Worm (Caenorhabditis elegans) whole organism, young adult: ENCODE data around the gene lex-1.

Source experiments
- B0035.1 ChIP-seq: sonication (generic microtip); optimal IDR thresholded peaks from 2 replicates; lab custom pipeline; 2016; ENCODE audit warnings: missing genetic modification characterization, mild to moderate bottlenecking, missing compliant biosample characterization, missing genotype, missing genetic modification reagents
- B0261.1 ChIP-seq: sonication (generic microtip); optimal IDR thresholded peaks from 2 replicates; lab custom pipeline; 2016; ENCODE audit warnings: mild to moderate bottlenecking, missing genetic modification characterization, moderate library complexity, missing compliant biosample characterization
- D2030.7 ChIP-seq: fragments of 200-800 bp; sonication (Bioruptor generic); IDR thresholded peaks from 2 replicates; pipeline ENCODE4 v1.3.6; 2022; ENCODE audit warnings: missing genetic modification reagents, missing genetic modification characterization, missing compliant biosample characterization
- F10E7.11 ChIP-seq: sonication (generic microtip); optimal IDR thresholded peaks from 2 replicates; lab custom pipeline; 2017; ENCODE audit warnings: mild to moderate bottlenecking, missing genetic modification characterization, moderate library complexity, missing compliant biosample characterization
- F22D6.2 ChIP-seq: sonication (generic microtip); optimal IDR thresholded peaks from 2 replicates; lab custom pipeline; 2016; ENCODE audit warnings: mild to moderate bottlenecking, missing genetic modification characterization, missing compliant biosample characterization
- F23B12.7 ChIP-seq: sonication (generic microtip); optimal IDR thresholded peaks from 2 replicates; lab custom pipeline; 2017; ENCODE audit warnings: missing genetic modification characterization, mild to moderate bottlenecking, missing compliant biosample characterization, antibody characterized with exemption, moderate library complexity; ENCODE audit not compliant: insufficient read depth
- F37B4.10 ChIP-seq: fragments of 200-800 bp; sonication (Bioruptor generic); IDR thresholded peaks from 2 replicates; pipeline ENCODE4 v1.3.6; 2022; ENCODE audit warnings: missing genetic modification characterization, missing compliant biosample characterization
- F52B5.7 ChIP-seq: sonication (generic microtip); optimal IDR thresholded peaks from 2 replicates; lab custom pipeline; 2016; ENCODE audit warnings: mild to moderate bottlenecking, missing genetic modification characterization, missing compliant biosample characterization
- F55B11.4 ChIP-seq: sonication (generic microtip); optimal IDR thresholded peaks from 2 replicates; lab custom pipeline; 2016; ENCODE audit warnings: missing compliant biosample characterization, missing genetic modification characterization, borderline replicate concordance; ENCODE audit not compliant: insufficient read depth
- F57A8.1 ChIP-seq: fragments of 200-800 bp; sonication (Bioruptor generic); optimal IDR thresholded peaks from 2 replicates; lab custom pipeline; 2018; ENCODE audit warnings: mild to moderate bottlenecking, missing genetic modification characterization, moderate library complexity, missing compliant biosample characterization
- T26A5.8 ChIP-seq: sonication (generic microtip); optimal IDR thresholded peaks from 2 replicates; lab custom pipeline; 2016; ENCODE audit warnings: missing genetic modification characterization, missing compliant biosample characterization
- Y53F4B.3 ChIP-seq: fragments of 200-800 bp; sonication (Bioruptor generic); IDR thresholded peaks from 2 replicates; pipeline ENCODE4 v1.3.6; 2022; ENCODE audit warnings: missing genetic modification reagents, missing genetic modification characterization, missing compliant biosample characterization
- Y79H2A.3 ChIP-seq: fragments of 200-800 bp; sonication (Bioruptor generic); conservative IDR thresholded peaks from 2 replicates; pipeline ENCODE4 v1.3.6; 2022; ENCODE audit warnings: missing genetic modification reagents, missing genetic modification characterization, missing compliant biosample characterization
- akir-1 ChIP-seq: fragments of 200-800 bp; sonication (Bioruptor generic); optimal IDR thresholded peaks from 2 replicates; lab custom pipeline; 2018; ENCODE audit warnings: mild to moderate bottlenecking, missing genetic modification characterization, moderate library complexity, missing compliant biosample characterization
- ama-1 ChIP-seq, 3 experiments: fragments of 150-350 bp in 1 of 3; sonication (generic microtip) in 2 of 3; optimal IDR thresholded peaks; 2 replicates each; lab custom pipeline; 2014 to 2018; ENCODE audit warnings: missing biosample characterization in 2 of 3, missing genetic modification characterization in 2 of 3, missing genetic modification reagents in 2 of 3
- aptf-3 ChIP-seq: fragments of 200-800 bp; sonication (Bioruptor generic); IDR thresholded peaks from 2 replicates; pipeline ENCODE4 v1.3.6; 2022; ENCODE audit warnings: missing genetic modification characterization, missing compliant biosample characterization
- atf-7 ChIP-seq: sonication (generic microtip); optimal IDR thresholded peaks from 2 replicates; lab custom pipeline; 2017; ENCODE audit warnings: mild to moderate bottlenecking, missing genetic modification characterization, missing compliant biosample characterization
- attf-3 ChIP-seq: fragments of 200-800 bp; sonication (Bioruptor generic); conservative IDR thresholded peaks from 2 replicates; pipeline ENCODE4 v1.3.6; 2022; ENCODE audit warnings: missing genetic modification reagents, missing genetic modification characterization, missing compliant biosample characterization
- attf-5 ChIP-seq: fragments of 200-800 bp; sonication (Bioruptor generic); optimal IDR thresholded peaks from 2 replicates; lab custom pipeline; 2018; ENCODE audit warnings: mild to moderate bottlenecking, missing genetic modification characterization, missing compliant biosample characterization
- bed-2 ChIP-seq: fragments of 200-800 bp; sonication (Bioruptor generic); IDR thresholded peaks from 2 replicates; pipeline ENCODE4 v1.3.6; 2022; ENCODE audit warnings: missing genetic modification reagents, missing genetic modification characterization, missing compliant biosample characterization
- ceh-100 ChIP-seq: fragments of 200-800 bp; sonication (Bioruptor generic); IDR thresholded peaks from 2 replicates; pipeline ENCODE4 v1.3.6; 2022; ENCODE audit warnings: missing genetic modification reagents, missing genetic modification characterization, missing compliant biosample characterization
- ceh-58 ChIP-seq: fragments of 200-800 bp; sonication (Bioruptor generic); IDR thresholded peaks from 2 replicates; pipeline ENCODE4 v1.3.6; 2022; ENCODE audit warnings: missing genetic modification characterization, missing compliant biosample characterization
- ceh-91 ChIP-seq: fragments of 200-800 bp; sonication (Bioruptor generic); IDR thresholded peaks from 2 replicates; pipeline ENCODE4 v1.3.6; 2022; ENCODE audit warnings: missing genetic modification reagents, missing genetic modification characterization, missing compliant biosample characterization
- die-1 ChIP-seq: sonication (generic microtip); optimal IDR thresholded peaks from 2 replicates; lab custom pipeline; 2016; ENCODE audit warnings: missing genotype, mild to moderate bottlenecking, missing genetic modification characterization, missing compliant biosample characterization
- dpff-1 ChIP-seq: sonication (generic microtip); optimal IDR thresholded peaks from 2 replicates; lab custom pipeline; 2017; ENCODE audit warnings: mild to moderate bottlenecking, missing genetic modification characterization, missing compliant biosample characterization
- egl-18 ChIP-seq: fragments of 200-800 bp; sonication (Bioruptor generic); IDR thresholded peaks from 2 replicates; pipeline ENCODE4 v1.3.6; 2022; ENCODE audit warnings: missing genetic modification reagents, missing genetic modification characterization, missing compliant biosample characterization
- egl-44 ChIP-seq: fragments of 200-800 bp; sonication (Bioruptor generic); IDR thresholded peaks from 2 replicates; pipeline ENCODE4 v1.3.6; 2022; ENCODE audit warnings: missing genetic modification reagents, missing genetic modification characterization, missing compliant biosample characterization
- ekl-4 ChIP-seq: fragments of 200-800 bp; sonication (Bioruptor generic); IDR thresholded peaks from 2 replicates; pipeline ENCODE4 v1.3.6; 2022; ENCODE audit warnings: missing genetic modification reagents, missing genetic modification characterization, missing compliant biosample characterization
- ets-4 ChIP-seq: fragments of 200-800 bp; sonication (Bioruptor generic); optimal IDR thresholded peaks from 2 replicates; lab custom pipeline; 2018; ENCODE audit warnings: mild to moderate bottlenecking, missing genetic modification characterization, missing compliant biosample characterization
- gei-17 ChIP-seq: fragments of 200-800 bp; sonication (Bioruptor generic); optimal IDR thresholded peaks from 2 replicates; lab custom pipeline; 2018; ENCODE audit warnings: mild to moderate bottlenecking, missing genetic modification characterization, missing compliant biosample characterization
- hmg-1.2 ChIP-seq: fragments of 200-800 bp; sonication (Bioruptor generic); IDR thresholded peaks from 2 replicates; pipeline ENCODE4 v1.3.6; 2022; ENCODE audit warnings: missing genetic modification reagents, missing genetic modification characterization, missing compliant biosample characterization
- hrde-1 ChIP-seq: sonication (generic microtip); optimal IDR thresholded peaks from 2 replicates; lab custom pipeline; 2016; ENCODE audit warnings: missing genetic modification characterization, mild to moderate bottlenecking, missing compliant biosample characterization, moderate library complexity, missing genotype, missing genetic modification reagents, borderline replicate concordance
- hsf-1 ChIP-seq: fragments of 200-800 bp; sonication (Bioruptor generic); IDR thresholded peaks from 2 replicates; pipeline ENCODE4 v1.3.6; 2022; ENCODE audit warnings: missing genetic modification reagents, missing genetic modification characterization, missing compliant biosample characterization
- let-526 ChIP-seq: fragments of 200-800 bp; sonication (Bioruptor generic); IDR thresholded peaks from 2 replicates; pipeline ENCODE4 v1.3.6; 2022; ENCODE audit warnings: missing genetic modification reagents, missing genetic modification characterization, missing compliant biosample characterization
- lin-35 ChIP-seq, 3 experiments: fragments of 150-350 bp in 2 of 3; sonication (generic microtip) in 1 of 3; optimal IDR thresholded peaks; 2 replicates each; lab custom pipeline; 2014 to 2018; ENCODE audit warnings: missing biosample characterization in 3 of 3, missing genetic modification characterization in 3 of 3, missing genetic modification reagents in 3 of 3
- lsl-1 ChIP-seq: fragments of 200-800 bp; sonication (Bioruptor generic); optimal IDR thresholded peaks from 2 replicates; lab custom pipeline; 2018; ENCODE audit warnings: mild to moderate bottlenecking, missing genetic modification characterization, moderate library complexity, missing compliant biosample characterization
- madf-3 ChIP-seq: fragments of 200-800 bp; sonication (Bioruptor generic); IDR thresholded peaks from 2 replicates; pipeline ENCODE4 v1.3.6; 2022; ENCODE audit warnings: missing genetic modification reagents, missing genetic modification characterization, missing compliant biosample characterization
- mcd-1 ChIP-seq: fragments of 200-800 bp; sonication (Bioruptor generic); IDR thresholded peaks from 2 replicates; pipeline ENCODE4 v1.3.6; 2022; ENCODE audit warnings: missing genetic modification reagents, missing genetic modification characterization, missing compliant biosample characterization
- mes-4 ChIP-seq: sonication (generic microtip); optimal IDR thresholded peaks from 2 replicates; lab custom pipeline; 2016; ENCODE audit warnings: missing genotype, missing genetic modification characterization, missing compliant biosample characterization
- mxl-1 ChIP-seq: sonication (generic microtip); optimal IDR thresholded peaks from 2 replicates; lab custom pipeline; 2016; ENCODE audit warnings: missing genetic modification characterization, missing compliant biosample characterization
- nhr-90 ChIP-seq: sonication (generic microtip); optimal IDR thresholded peaks from 2 replicates; lab custom pipeline; 2016; ENCODE audit warnings: missing genotype, mild to moderate bottlenecking, missing genetic modification characterization, missing compliant biosample characterization
- pbrm-1 ChIP-seq: fragments of 200-800 bp; sonication (Bioruptor generic); IDR thresholded peaks from 2 replicates; pipeline ENCODE4 v1.3.6; 2022; ENCODE audit warnings: missing genetic modification reagents, missing genetic modification characterization, missing compliant biosample characterization
- rec-8 ChIP-seq, 2 experiments: sonication (generic microtip); optimal IDR thresholded peaks; 2 replicates each; lab custom pipeline; 2016; ENCODE audit warnings: mild to moderate bottlenecking in 2 of 2, missing genetic modification characterization in 2 of 2, missing genetic modification reagents in 2 of 2, missing genotype in 2 of 2, missing biosample characterization in 1 of 2, missing compliant biosample characterization in 1 of 2, moderate library complexity in 1 of 2
- rpc-1 ChIP-seq, 2 experiments: fragments of 150-350 bp in 1 of 2; sonication (generic microtip) in 1 of 2; optimal IDR thresholded peaks; 2 replicates each; lab custom pipeline; 2014 to 2018; ENCODE audit warnings: missing biosample characterization in 1 of 2, missing genetic modification characterization in 1 of 2, missing genetic modification reagents in 1 of 2, missing genotype in 1 of 2
- sea-2 ChIP-seq: fragments of 200-800 bp; sonication (Bioruptor generic); IDR thresholded peaks from 2 replicates; pipeline ENCODE4 v1.3.6; 2022; ENCODE audit warnings: missing genetic modification characterization, missing compliant biosample characterization
- snpc-1.3 ChIP-seq: sonication (generic microtip); optimal IDR thresholded peaks from 2 replicates; lab custom pipeline; 2017; ENCODE audit warnings: missing genetic modification characterization, mild to moderate bottlenecking, missing compliant biosample characterization, antibody characterized with exemption, moderate library complexity, missing genotype, missing genetic modification reagents; ENCODE audit not compliant: insufficient read depth
- snpc-3.4 ChIP-seq: sonication (generic microtip); optimal IDR thresholded peaks from 2 replicates; lab custom pipeline; 2017; ENCODE audit warnings: missing genetic modification characterization, mild to moderate bottlenecking, missing compliant biosample characterization, antibody characterized with exemption, moderate library complexity, missing genotype, missing genetic modification reagents
- unc-62 ChIP-seq: fragments of 150-350 bp; optimal IDR thresholded peaks from 2 replicates; lab custom pipeline; 2014; ENCODE audit warnings: missing biosample characterization, missing genetic modification reagents, missing genetic modification characterization

lex-1 gene

DNA sequence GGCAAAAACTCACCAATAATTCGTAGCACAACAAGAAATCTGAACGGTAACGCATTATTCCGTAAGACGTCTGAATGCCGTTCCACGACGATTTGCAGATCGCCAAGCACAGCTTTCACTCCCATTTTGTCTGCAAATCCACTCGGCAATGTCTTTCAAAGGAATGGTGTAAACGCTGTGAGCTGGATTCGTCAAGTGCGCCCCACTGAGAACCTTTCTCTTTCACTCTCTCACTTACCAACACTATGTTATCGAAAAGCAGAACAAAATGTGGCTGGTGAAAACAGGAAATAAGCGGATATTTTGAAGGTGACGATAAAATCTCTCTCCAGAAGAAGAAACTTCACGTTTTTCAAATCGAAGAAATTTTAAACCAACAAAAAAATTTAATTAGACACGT, 9.6 kb downstream of the lex-1 start (continued):
- TF ChIP-seq Y53F4B.3 (GFP tag; lab: Robert Waterston, UW) (no peak), ekl-4 (GFP tag; lab: Robert Waterston, UW) (peak; percentile 66), Y79H2A.3 (GFP tag; lab: Robert Waterston, UW) (no peak), snpc-1.3 (tag; lab: Kevin White, UChicago) (no peak), mes-4 (tag; lab: Kevin White, UChicago) (no peak), nhr-90 (tag; lab: Kevin White, UChicago) (no peak), mxl-1 (tag; lab: Kevin White, UChicago) (no peak), egl-18 (no peak), D2030.7 (GFP tag; lab: Robert Waterston, UW) (no peak), F23B12.7 (tag; lab: Kevin White, UChicago) (no peak), F22D6.2 (tag; lab: Kevin White, UChicago) (no peak), akir-1 (GFP tag; lab: Kevin White, UChicago) (no peak), mcd-1 (peak; percentile 48; the same call in 1 of the 2 replicates), egl-44 (GFP tag; lab: Robert Waterston, UW) (no peak), rec-8 (tag; optimal IDR thresholded peaks at IDR 0.05; lab: Kevin White, UChicago) (no peak), F10E7.11 (tag; lab: Kevin White, UChicago) (no peak), aptf-3 (GFP tag; lab: Robert Waterston, UW) (no peak), dpff-1 (tag; lab: Kevin White, UChicago) (no peak), snpc-3.4 (tag; lab: Kevin White, UChicago) (no peak), B0035.1 (tag; lab: Kevin White, UChicago) (no peak), F52B5.7 (tag; lab: Kevin White, UChicago) (peak; percentile 5), lsl-1 (GFP tag; lab: Kevin White, UChicago) (no peak), rpc-1 (optimal IDR thresholded peaks at IDR 0.05; lab: Kevin White, UChicago) (no peak), rpc-1 (tag; optimal IDR thresholded peaks at IDR 0.05; lab: Kevin White, UChicago) (no peak), F57A8.1 (GFP tag; lab: Kevin White, UChicago) (no peak), B0261.1 (tag; lab: Kevin White, UChicago) (no peak), hmg-1.2 (peak; percentile 54; the same call in 1 of the 2 replicates), ama-1 (optimal IDR thresholded peaks at IDR 0.05; lab: Kevin White, UChicago) (peak; percentile 1), ama-1 (GFP tag; optimal IDR thresholded peaks at IDR 0.05; lab: Kevin White, UChicago) (no peak), sea-2 (GFP tag; lab: Robert Waterston, UW) (no peak), madf-3 (GFP tag; lab: Robert Waterston, UW) (no peak), gei-17 (GFP tag; lab: Kevin White, UChicago) (no peak), pbrm-1 (GFP tag; lab: Robert Waterston, UW) (no peak), T26A5.8 (tag; lab: Kevin White, UChicago) (no peak), die-1 (no peak), F55B11.4 (tag; lab: Kevin White, UChicago) (no peak), let-526 (no peak), ceh-58 (GFP tag; lab: Robert Waterston, UW) (no peak), ceh-91 (GFP tag; lab: Robert Waterston, UW) (no peak), hrde-1 (tag; lab: Kevin White, UChicago) (peak; percentile 19), ets-4 (GFP tag; lab: Kevin White, UChicago) (no peak), unc-62 (GFP tag; lab: Kevin White, UChicago) (no peak), bed-2 (no peak), atf-7 (tag; lab: Kevin White, UChicago) (no peak), attf-3 (no peak), ceh-100 (no peak), F37B4.10 (GFP tag; lab: Robert Waterston, UW) (no peak), attf-5 (GFP tag; lab: Kevin White, UChicago) (peak; percentile 8), hsf-1 (GFP tag; lab: Robert Waterston, UW) (0 out of 2 replicates have a peak, but pooled peaks have one; percentile 15), lin-35 (GFP tag; optimal IDR thresholded peaks at IDR 0.05; lab: Kevin White, UChicago) (peak in 1 of 3 experiments; percentile 14)
